Worm (Caenorhabditis elegans) whole organism, L4 larva: ENCODE measurements around the gene F38E1.10.

Experiments used
- D1046.2 ChIP-seq: fragments of 200-800 bp; sonication (Bioruptor generic); IDR thresholded peaks from 2 replicates; pipeline ENCODE4 v1.3.6; 2022; ENCODE audit warnings: missing genetic modification characterization, missing compliant biosample characterization
- F44E2.7 ChIP-seq: fragments of 200-800 bp; sonication (Bioruptor generic); IDR thresholded peaks from 2 replicates; pipeline ENCODE4 v2.1.2; 2022; ENCODE audit warnings: missing genetic modification characterization, missing compliant biosample characterization
- R02D3.7 ChIP-seq: fragments of 150-350 bp; sonication (generic microtip); optimal IDR thresholded peaks from 3 replicates; lab custom pipeline; 2014; ENCODE audit warnings: missing biosample characterization, missing genetic modification characterization
- T20F7.1 ChIP-seq: fragments of 200-800 bp; sonication (Bioruptor generic); optimal IDR thresholded peaks from 2 replicates; lab custom pipeline; 2018; ENCODE audit warnings: mild to moderate bottlenecking, missing genetic modification characterization, missing compliant biosample characterization
- Y75B8A.6 ChIP-seq: fragments of 200-800 bp; sonication (Bioruptor generic); IDR thresholded peaks from 2 replicates; pipeline ENCODE4 v1.3.6; 2022; ENCODE audit warnings: missing genetic modification reagents, missing genetic modification characterization, missing compliant biosample characterization
- ZK546.5 ChIP-seq, 2 experiments: sonication (generic microtip); optimal IDR thresholded peaks; 2 replicates each; lab custom pipeline; 2017; ENCODE audit warnings: missing biosample characterization in 2 of 2, missing genetic modification characterization in 2 of 2
- cey-2 ChIP-seq: sonication (generic microtip); optimal IDR thresholded peaks from 3 replicates; lab custom pipeline; 2017; ENCODE audit warnings: missing genetic modification characterization, mild to moderate bottlenecking, missing compliant biosample characterization, antibody characterized with exemption, borderline replicate concordance; ENCODE audit not compliant: insufficient read depth
- daf-16 ChIP-seq, 3 experiments: sonication (generic microtip); optimal IDR thresholded peaks; 2 replicates each; lab custom pipeline; 2016 to 2017; ENCODE audit warnings: missing genetic modification characterization in 3 of 3, missing genetic modification reagents in 3 of 3, mild to moderate bottlenecking in 2 of 3, missing compliant biosample characterization in 2 of 3, missing biosample characterization in 1 of 3, moderate library complexity in 1 of 3
- daf-8 ChIP-seq: fragments of 200-800 bp; sonication (Bioruptor generic); IDR thresholded peaks from 2 replicates; pipeline ENCODE4 v1.3.6; 2022; ENCODE audit warnings: missing genetic modification characterization, missing compliant biosample characterization
- dmd-6 ChIP-seq: fragments of 200-800 bp; sonication (Bioruptor generic); IDR thresholded peaks from 2 replicates; pipeline ENCODE4 v1.3.6; 2022; ENCODE audit warnings: missing genetic modification reagents, missing genetic modification characterization, missing compliant biosample characterization
- dve-1 ChIP-seq: sonication (generic microtip); optimal IDR thresholded peaks from 2 replicates; lab custom pipeline; 2017; ENCODE audit warnings: antibody characterized with exemption, mild to moderate bottlenecking, missing genetic modification characterization, missing compliant biosample characterization; ENCODE audit not compliant: insufficient read depth
- gei-8 ChIP-seq: fragments of 200-800 bp; sonication (Bioruptor generic); optimal IDR thresholded peaks from 2 replicates; lab custom pipeline; 2018; ENCODE audit warnings: mild to moderate bottlenecking, missing genetic modification characterization, missing compliant biosample characterization
- hif-1 ChIP-seq, 2 experiments: sonication (generic microtip); optimal IDR thresholded peaks; 2 replicates each; lab custom pipeline; 2016 to 2017; ENCODE audit warnings: missing compliant biosample characterization in 2 of 2, missing genetic modification characterization in 2 of 2, missing genetic modification reagents in 2 of 2, missing genotype in 2 of 2, mild to moderate bottlenecking in 1 of 2
- hlh-11 ChIP-seq: fragments of 200-800 bp; sonication (Bioruptor generic); optimal IDR thresholded peaks from 2 replicates; lab custom pipeline; 2018; ENCODE audit warnings: mild to moderate bottlenecking, missing genetic modification characterization, missing compliant biosample characterization
- hlh-30 ChIP-seq: sonication (generic microtip); optimal IDR thresholded peaks from 2 replicates; lab custom pipeline; 2017; ENCODE audit warnings: antibody characterized with exemption, mild to moderate bottlenecking, missing genetic modification characterization, missing compliant biosample characterization; ENCODE audit not compliant: insufficient read depth
- lin-1 ChIP-seq: fragments of 200-800 bp; sonication (Bioruptor generic); IDR thresholded peaks from 2 replicates; pipeline ENCODE4 v1.3.6; 2022; ENCODE audit warnings: missing genetic modification reagents, missing genetic modification characterization, missing compliant biosample characterization
- lin-39 ChIP-seq: fragments of 150-350 bp; optimal IDR thresholded peaks from 2 replicates; lab custom pipeline; 2014; ENCODE audit warnings: missing biosample characterization, missing genetic modification reagents, missing genetic modification characterization
- lir-3 ChIP-seq: sonication (generic microtip); optimal IDR thresholded peaks from 2 replicates; lab custom pipeline; 2016; ENCODE audit warnings: mild to moderate bottlenecking, missing genetic modification characterization, missing compliant biosample characterization
- lsy-2 ChIP-seq, 2 experiments: fragments of 150-350 bp in 1 of 2; sonication (generic microtip) in 1 of 2; optimal IDR thresholded peaks; 2 replicates each; lab custom pipeline; 2014 to 2017; ENCODE audit warnings: missing biosample characterization in 2 of 2, missing genetic modification characterization in 2 of 2
- mdl-1 ChIP-seq, 2 experiments: fragments of 150-350 bp in 1 of 2; sonication (generic microtip) in 1 of 2; optimal IDR thresholded peaks; 2 replicates each; lab custom pipeline; 2014 to 2017; ENCODE audit warnings: missing biosample characterization in 2 of 2, missing genetic modification characterization in 2 of 2
- mep-1 ChIP-seq: fragments of 150-350 bp; sonication (generic microtip); optimal IDR thresholded peaks from 3 replicates; lab custom pipeline; 2014; ENCODE audit warnings: missing biosample characterization, missing genetic modification characterization
- mes-2 ChIP-seq: sonication (generic microtip); optimal IDR thresholded peaks from 2 replicates; lab custom pipeline; 2016; ENCODE audit warnings: missing genotype, mild to moderate bottlenecking, missing genetic modification characterization, missing compliant biosample characterization; ENCODE audit not compliant: poor library complexity, severe bottlenecking
- mxl-3 ChIP-seq: fragments of 200-800 bp; sonication (Bioruptor generic); optimal IDR thresholded peaks from 2 replicates; lab custom pipeline; 2018; ENCODE audit warnings: mild to moderate bottlenecking, missing genetic modification characterization, missing compliant biosample characterization
- nhr-102 ChIP-seq: sonication (generic microtip); optimal IDR thresholded peaks from 2 replicates; lab custom pipeline; 2016; ENCODE audit warnings: mild to moderate bottlenecking, missing genetic modification characterization, moderate library complexity, missing compliant biosample characterization
- nhr-25 ChIP-seq: sonication (generic microtip); optimal IDR thresholded peaks from 2 replicates; lab custom pipeline; 2017; ENCODE audit warnings: missing genetic modification characterization, mild to moderate bottlenecking, missing compliant biosample characterization, antibody characterized with exemption, moderate library complexity, borderline replicate concordance; ENCODE audit not compliant: insufficient read depth
- nhr-28 ChIP-seq: fragments of 150-350 bp; optimal IDR thresholded peaks from 2 replicates; lab custom pipeline; 2014; ENCODE audit warnings: missing biosample characterization, missing genetic modification characterization
- nhr-48 ChIP-seq: sonication (generic microtip); optimal IDR thresholded peaks from 2 replicates; lab custom pipeline; 2016; ENCODE audit warnings: mild to moderate bottlenecking, missing genetic modification characterization, missing compliant biosample characterization
- nhr-77 ChIP-seq: fragments of 150-350 bp; optimal IDR thresholded peaks from 2 replicates; lab custom pipeline; 2014; ENCODE audit warnings: missing biosample characterization, missing genetic modification characterization
- php-3 ChIP-seq: fragments of 200-800 bp; sonication (Bioruptor generic); IDR thresholded peaks from 2 replicates; pipeline ENCODE4 v1.3.6; 2022; ENCODE audit warnings: missing genetic modification reagents, missing genetic modification characterization, missing compliant biosample characterization
- pqm-1 ChIP-seq: sonication (generic microtip); optimal IDR thresholded peaks from 2 replicates; lab custom pipeline; 2017; ENCODE audit warnings: missing biosample characterization, missing genetic modification characterization
- set-16 ChIP-seq: fragments of 200-800 bp; sonication (Bioruptor generic); IDR thresholded peaks from 2 replicates; pipeline ENCODE4 v1.3.6; 2022; ENCODE audit warnings: missing genetic modification reagents, missing genetic modification characterization, missing compliant biosample characterization
- spr-3 ChIP-seq: fragments of 200-800 bp; sonication (Bioruptor generic); optimal IDR thresholded peaks from 2 replicates; lab custom pipeline; 2018; ENCODE audit warnings: mild to moderate bottlenecking, missing genetic modification characterization, missing compliant biosample characterization
- tra-1 ChIP-seq: fragments of 200-800 bp; sonication (Bioruptor generic); IDR thresholded peaks from 2 replicates; pipeline ENCODE4 v1.3.6; 2022; ENCODE audit warnings: missing genetic modification reagents, missing genetic modification characterization, missing compliant biosample characterization
- ztf-11 ChIP-seq: fragments of 150-350 bp; optimal IDR thresholded peaks from 2 replicates; lab custom pipeline; 2014; ENCODE audit warnings: missing biosample characterization, missing genetic modification characterization

Gene F38E1.10

ce11 chrV:8403152-8403551 is 27.8 kb upstream of the F38E1.10 start:
- TF ChIP-seq lin-1 (GFP tag; lab: Robert Waterston, UW) (0 out of 2 replicates have a peak, but pooled peaks have one; percentile 43), dve-1 (tag; lab: Kevin White, UChicago) (peak; percentile 46), Y75B8A.6 (no peak), mes-2 (tag; lab: Kevin White, UChicago) (peak; percentile 33), pqm-1 (peak; percentile 32), mdl-1 (tag; optimal IDR thresholded peaks at IDR 0.05; lab: Kevin White, UChicago) (peak in 1 of 2 experiments; percentile 64), daf-16 (GFP tag; optimal IDR thresholded peaks at IDR 0.05; lab: Kevin White, UChicago) (no peak), daf-16 (tag; optimal IDR thresholded peaks at IDR 0.05; lab: Kevin White, UChicago) (peak; percentile 37), daf-8 (no peak), hlh-11 (tag; lab: Kevin White, UChicago) (peak; percentile 80), lir-3 (tag; lab: Kevin White, UChicago) (no peak), cey-2 (tag; lab: Kevin White, UChicago) (peak; percentile 8), hif-1 (tag; optimal IDR thresholded peaks at IDR 0.05; lab: Kevin White, UChicago) (peak in 1 of 2 experiments; percentile 35), spr-3 (GFP tag; lab: Kevin White, UChicago) (no peak), nhr-28 (tag; lab: Kevin White, UChicago) (peak; percentile 7), hlh-30 (tag; lab: Kevin White, UChicago) (peak; percentile 73), mxl-3 (GFP tag; lab: Kevin White, UChicago) (peak; percentile 41), tra-1 (GFP tag; lab: Robert Waterston, UW) (0 out of 2 replicates have a peak, but pooled peaks have one; percentile 47), dmd-6 (GFP tag; lab: Robert Waterston, UW) (peak; percentile 60)
- TF ChIP-seq, all 104 proteins: peak for 14

- TF ChIP-seq lsy-2 (tag; optimal IDR thresholded peaks at IDR 0.05; lab: Kevin White, UChicago) (peak in 1 of 2 experiments; percentile 16), php-3 (GFP tag; lab: Robert Waterston, UW) (peak; percentile 96), dve-1 (tag; lab: Kevin White, UChicago) (peak; percentile 78), mdl-1 (tag; optimal IDR thresholded peaks at IDR 0.05; lab: Kevin White, UChicago) (peak in 1 of 2 experiments; percentile 25), lin-1 (GFP tag; lab: Robert Waterston, UW) (0 out of 2 replicates have a peak, but pooled peaks have one; percentile 44), D1046.2 (GFP tag; lab: Robert Waterston, UW) (no peak), ztf-11 (tag; lab: Kevin White, UChicago) (no peak), ZK546.5 (tag; optimal IDR thresholded peaks at IDR 0.05; lab: Kevin White, UChicago) (no peak), gei-8 (GFP tag; lab: Kevin White, UChicago) (no peak), lin-39 (no peak), T20F7.1 (peak; percentile 26), nhr-77 (tag; lab: Kevin White, UChicago) (peak; percentile 22), hlh-11 (tag; lab: Kevin White, UChicago) (peak; percentile 74), daf-16 (GFP tag; optimal IDR thresholded peaks at IDR 0.05; lab: Kevin White, UChicago) (no peak), daf-16 (tag; optimal IDR thresholded peaks at IDR 0.05; lab: Kevin White, UChicago) (peak; percentile 85), mep-1 (peak; percentile 25), F44E2.7 (GFP tag; lab: Robert Waterston, UW) (no peak), dmd-6 (GFP tag; lab: Robert Waterston, UW) (peak; percentile 88), nhr-25 (tag; lab: Kevin White, UChicago) (no peak), nhr-102 (tag; lab: Kevin White, UChicago) (peak; percentile 0), set-16 (GFP tag; lab: Robert Waterston, UW) (no peak), nhr-48 (tag; lab: Kevin White, UChicago) (peak; percentile 17), R02D3.7 (tag; lab: Kevin White, UChicago) (no peak), pqm-1 (peak; percentile 86), hlh-30 (tag; lab: Kevin White, UChicago) (peak; percentile 61)
These were observed 27.1 kb upstream of the F38E1.10 start, which contains the start of gene F52E1.9 for ce11 chrV:8402392-8402791. TSS of gene F52E1.9 (minus strand) at chrV:8402669.
